Fruit fly (Drosophila melanogaster): Measurements from ENCODE around the gene twy.
A peak's percentile ranks its signal among the peaks of the same experiment; 100 is the strongest.

Gene twy

DNA sequence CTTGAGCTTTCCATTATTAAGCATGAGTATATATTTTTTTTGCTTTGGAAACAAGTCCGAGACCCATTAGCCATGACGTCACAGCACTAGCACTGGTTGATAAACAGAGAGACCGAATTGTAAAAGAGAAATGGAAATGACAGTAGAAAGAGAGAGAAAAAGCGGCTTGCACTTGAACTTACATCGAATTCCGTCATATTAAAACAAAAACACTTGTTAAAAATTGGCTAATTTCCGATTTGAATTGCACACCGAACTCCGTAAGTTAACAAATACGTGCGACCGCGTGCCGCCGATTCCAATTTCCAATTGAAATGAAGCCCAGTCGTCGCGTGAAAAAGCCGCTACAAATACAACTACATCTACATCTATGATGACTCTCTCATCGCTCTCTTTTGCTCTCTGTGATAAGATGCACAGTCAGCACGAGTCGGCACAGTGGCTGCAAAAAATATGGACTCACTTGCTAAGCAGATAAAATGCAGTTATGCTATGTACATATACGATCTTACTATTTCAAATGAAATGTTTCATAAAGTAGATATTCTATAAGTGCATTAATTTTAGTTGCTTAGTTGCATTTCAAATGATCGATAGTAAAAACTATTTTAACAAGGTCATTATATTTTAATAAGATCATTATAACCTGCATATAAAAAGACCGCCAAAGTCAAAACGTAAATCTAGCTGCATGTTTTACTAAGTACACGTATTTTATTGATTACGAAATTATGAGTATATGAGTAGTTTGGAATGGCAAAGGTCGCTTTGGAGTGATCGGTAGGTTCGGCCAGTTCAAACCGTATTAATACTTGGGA, 26.8 kb upstream of the twy start (continued):
- no peak for TF ChIP-seq CG16863 (GFP tag; optimal IDR thresholded peaks at IDR 0.05)
- TF ChIP-seq B-H1 (GFP tag; IDR thresholded peaks at IDR 0.05) = no peak; the same call in 2 of the 3 replicates
- TF ChIP-seq zfh1 (GFP tag; IDR thresholded peaks at IDR 0.05) = peak; percentile 40; the same call in 1 of the 3 replicates
- no peak for TF ChIP-seq CG4282 (GFP tag; optimal IDR thresholded peaks at IDR 0.05)
- no peak for TF ChIP-seq CG7745 (tag; optimal IDR thresholded peaks at IDR 0.05)
- no peak for TF ChIP-seq CG14965 (GFP tag; optimal IDR thresholded peaks at IDR 0.05; ENCODE audit: borderline replicate concordance)
- no peak for TF ChIP-seq odd (GFP tag; optimal IDR thresholded peaks at IDR 0.05)
- peak; percentile 69 for TF ChIP-seq kay (GFP tag; optimal IDR thresholded peaks at IDR 0.05)
- peak; percentile 63 for TF ChIP-seq CG15601 (tag; optimal IDR thresholded peaks at IDR 0.05)
- TF ChIP-seq CG11560 (tag; IDR thresholded peaks at IDR 0.05) = no peak
- TF ChIP-seq salm (tag; optimal IDR thresholded peaks at IDR 0.05) = no peak
- no peak for TF ChIP-seq lola (GFP tag; optimal IDR thresholded peaks at IDR 0.05)
- no peak for TF ChIP-seq CG17802 (tag; optimal IDR thresholded peaks at IDR 0.05)
- peak; percentile 72; the same call in 1 of the 2 replicates for TF ChIP-seq CG32532 (GFP tag; IDR thresholded peaks at IDR 0.05)
- TF ChIP-seq CG2678 (tag; optimal IDR thresholded peaks at IDR 0.05) = no peak
- peak; percentile 3 for TF ChIP-seq CG10979 (tag; optimal IDR thresholded peaks at IDR 0.05)
- TF ChIP-seq NC2α (GFP tag; optimal IDR thresholded peaks at IDR 0.05) = no peak
- TF ChIP-seq Hsf (GFP tag; optimal IDR thresholded peaks at IDR 0.05) = peak; percentile 41
- no peak for TF ChIP-seq Dad (GFP tag; optimal IDR thresholded peaks at IDR 0.05)
- no peak for TF ChIP-seq zen (tag; optimal IDR thresholded peaks at IDR 0.05)
- TF ChIP-seq CG31441 (GFP tag; IDR thresholded peaks at IDR 0.05) = 0 out of 2 replicates have a peak, but pooled peaks have one; percentile 12
- TF ChIP-seq Kr (GFP tag; optimal IDR thresholded peaks at IDR 0.05) = no peak
- TF ChIP-seq CG16779 (GFP tag; IDR thresholded peaks at IDR 0.05) = no peak
- TF ChIP-seq CG9876 (GFP tag; optimal IDR thresholded peaks at IDR 0.05) = no peak
- TF ChIP-seq tio (GFP tag; optimal IDR thresholded peaks at IDR 0.05) = no peak
- peak; percentile 19 for TF ChIP-seq pho (GFP tag; optimal IDR thresholded peaks at IDR 0.05)
- TF ChIP-seq Hr3 (GFP tag; optimal IDR thresholded peaks at IDR 0.05) = peak; percentile 10
- peak; percentile 45 for TF ChIP-seq nerfin-1 (tag; optimal IDR thresholded peaks at IDR 0.05)
- TF ChIP-seq ken (GFP tag; IDR thresholded peaks at IDR 0.05) = no peak
- TF ChIP-seq zf30C (GFP tag; optimal IDR thresholded peaks at IDR 0.05) = no peak
- no peak for TF ChIP-seq pfk (GFP tag; optimal IDR thresholded peaks at IDR 0.05)
- no peak for TF ChIP-seq CG15696 (tag; optimal IDR thresholded peaks at IDR 0.05)
- TF ChIP-seq HLH4C (GFP tag; IDR thresholded peaks at IDR 0.05; ENCODE audit: partially characterized antibody) = no peak
- TF ChIP-seq CG6765 (GFP tag; optimal IDR thresholded peaks at IDR 0.05) = peak; percentile 4
- no peak for TF ChIP-seq CG34224 (GFP tag; IDR thresholded peaks at IDR 0.05; ENCODE audit: partially characterized antibody)
- TF ChIP-seq chif (GFP tag; optimal IDR thresholded peaks at IDR 0.05) = peak in 1 of 2 experiments; percentile 12
- no peak for TF ChIP-seq sna (GFP tag; IDR thresholded peaks at IDR 0.05; ENCODE audit: partially characterized antibody)
- no peak for TF ChIP-seq CG4730 (GFP tag; IDR thresholded peaks at IDR 0.05)
- no peak for TF ChIP-seq CG11723 (GFP tag; optimal IDR thresholded peaks at IDR 0.05)
- TF ChIP-seq Adf1 (GFP tag; IDR thresholded peaks at IDR 0.05) = no peak
- no peak for TF ChIP-seq CG2889 (GFP tag; IDR thresholded peaks at IDR 0.05)
- TF ChIP-seq sug (tag; optimal IDR thresholded peaks at IDR 0.05) = peak; percentile 51
- peak; percentile 19 for TF ChIP-seq phol (tag; optimal IDR thresholded peaks at IDR 0.05)
- no peak for TF ChIP-seq CG3065 (GFP tag; optimal IDR thresholded peaks at IDR 0.05)
- no peak for TF ChIP-seq CG11085 (GFP tag; IDR thresholded peaks at IDR 0.05)
- peak; percentile 14 for TF ChIP-seq corto (GFP tag; optimal IDR thresholded peaks at IDR 0.05)
- peak; percentile 9 for TF ChIP-seq az2 (GFP tag; optimal IDR thresholded peaks at IDR 0.05)
- peak; percentile 3 for TF ChIP-seq Atf3 (GFP tag; optimal IDR thresholded peaks at IDR 0.05)
- TF ChIP-seq chinmo (GFP tag; IDR thresholded peaks at IDR 0.05; ENCODE audit: partially characterized antibody) = peak; percentile 84; the same call in 3 of the 4 replicates
